Fruit fly (Drosophila melanogaster) whole organism, embryonic: ENCODE results near the gene Ufd4.

Experiments
- Ada2b ChIP-seq: fragments of 200-800 bp; sonication (Bioruptor generic); IDR thresholded peaks from 2 replicates; pipeline ENCODE4 v1.3.6; 2022; ENCODE audit warnings: missing biosample characterization, missing genetic modification characterization
- Antp ChIP-seq: fragments of 200-800 bp; sonication (Bioruptor generic); optimal IDR thresholded peaks from 3 replicates; lab custom pipeline; 2016; ENCODE audit warnings: missing biosample characterization, missing genetic modification characterization
- Awh ChIP-seq: fragments of 200-800 bp; sonication (Bioruptor generic); IDR thresholded peaks from 2 replicates; pipeline ENCODE4, ENCODE4 v1.3.6; 2022; ENCODE audit warnings: missing biosample characterization, missing genetic modification characterization
- B-H1 ChIP-seq: fragments of 200-800 bp; sonication (Bioruptor generic); IDR thresholded peaks from 3 replicates; pipeline ENCODE4 v1.3.6; 2022; ENCODE audit warnings: missing biosample characterization, missing genetic modification characterization
- CG11247 ChIP-seq: fragments of 200-800 bp; sonication (Bioruptor generic); IDR thresholded peaks from 2 replicates; pipeline ENCODE4 v1.3.6; 2022; ENCODE audit warnings: missing biosample characterization, missing genetic modification characterization
- CG12104 ChIP-seq: fragments of 200-800 bp; sonication (Bioruptor generic); optimal IDR thresholded peaks from 3 replicates; lab custom pipeline; 2016; ENCODE audit warnings: missing biosample characterization, missing genetic modification characterization
- CG13775 ChIP-seq: fragments of 200-800 bp; sonication (Bioruptor generic); optimal IDR thresholded peaks from 3 replicates; lab custom pipeline; 2017; ENCODE audit warnings: missing biosample characterization, mild to moderate bottlenecking, missing genetic modification characterization
- CG14965 ChIP-seq: fragments of 200-800 bp; sonication (Bioruptor generic); optimal IDR thresholded peaks from 2 replicates; lab custom pipeline; 2016; ENCODE audit warnings: missing biosample characterization, missing genetic modification characterization, borderline replicate concordance
- CG15479 ChIP-seq: fragments of 200-800 bp; sonication (Bioruptor generic); optimal IDR thresholded peaks from 3 replicates; lab custom pipeline; 2019; ENCODE audit warnings: missing biosample characterization, mild to moderate bottlenecking, missing genetic modification characterization, moderate library complexity
- CG16863 ChIP-seq: fragments of 200-800 bp; sonication (Bioruptor generic); optimal IDR thresholded peaks from 3 replicates; lab custom pipeline; 2016; ENCODE audit warnings: missing biosample characterization, missing genetic modification characterization
- CG17328 ChIP-seq: fragments of 200-800 bp; sonication (Bioruptor generic); IDR thresholded peaks from 2 replicates; pipeline ENCODE4 v1.3.6; 2022; ENCODE audit warnings: missing biosample characterization, missing genetic modification characterization
- CG17612 ChIP-seq: fragments of 200-800 bp; sonication (Bioruptor generic); IDR thresholded peaks from 2 replicates; pipeline ENCODE4 v1.3.6; 2022; ENCODE audit warnings: missing biosample characterization, missing genetic modification characterization
- CG30403 ChIP-seq: fragments of 200-800 bp; sonication (Bioruptor generic); optimal IDR thresholded peaks from 3 replicates; lab custom pipeline; 2016; ENCODE audit warnings: missing biosample characterization, missing genetic modification characterization
- CG31388 ChIP-seq: fragments of 200-800 bp; sonication (Bioruptor generic); optimal IDR thresholded peaks from 2 replicates; lab custom pipeline; 2016; ENCODE audit warnings: missing biosample characterization, missing genetic modification characterization
- CG33557 ChIP-seq: fragments of 200-800 bp; sonication (Bioruptor generic); optimal IDR thresholded peaks from 2 replicates; lab custom pipeline; 2019; ENCODE audit warnings: missing biosample characterization, mild to moderate bottlenecking, missing genetic modification characterization, moderate library complexity
- CG3847 ChIP-seq: fragments of 200-800 bp; sonication (Bioruptor generic); IDR thresholded peaks from 2 replicates; pipeline ENCODE4 v1.3.6; 2022; ENCODE audit warnings: missing biosample characterization, missing genetic modification characterization
- CG4404 ChIP-seq: fragments of 200-800 bp; sonication (Bioruptor generic); IDR thresholded peaks from 2 replicates; pipeline ENCODE4 v1.3.6; 2022; ENCODE audit warnings: missing biosample characterization, missing genetic modification characterization
- CG4617 ChIP-seq: fragments of 200-800 bp; sonication (Bioruptor generic); optimal IDR thresholded peaks from 3 replicates; lab custom pipeline; 2016; ENCODE audit warnings: missing biosample characterization, missing genetic modification characterization, borderline replicate concordance
- CG4854 ChIP-seq: fragments of 200-800 bp; sonication (Bioruptor generic); optimal IDR thresholded peaks from 2 replicates; lab custom pipeline; 2016; ENCODE audit warnings: missing biosample characterization, missing genetic modification characterization, inconsistent platforms
- CG7786 ChIP-seq: fragments of 200-800 bp; sonication (Bioruptor generic); optimal IDR thresholded peaks from 2 replicates; lab custom pipeline; 2016; ENCODE audit warnings: missing biosample characterization, missing genetic modification characterization
- CG8478 ChIP-seq: fragments of >200 bp; optimal IDR thresholded peaks from 2 replicates; lab custom pipeline; 2018
- CG9797 ChIP-seq: fragments of 200-800 bp; sonication (Bioruptor generic); optimal IDR thresholded peaks from 3 replicates; lab custom pipeline; 2018; ENCODE audit warnings: missing biosample characterization, mild to moderate bottlenecking, missing genetic modification characterization
- CG9932 ChIP-seq: fragments of 200-800 bp; sonication (Bioruptor generic); IDR thresholded peaks from 2 replicates; pipeline ENCODE4 v1.3.6; 2022; ENCODE audit warnings: missing biosample characterization, missing genetic modification characterization
- CkIIα-i1 ChIP-seq: fragments of 200-800 bp; sonication (Bioruptor generic); IDR thresholded peaks from 2 replicates; pipeline ENCODE4 v1.3.6; 2022; ENCODE audit warnings: missing biosample characterization, missing genetic modification characterization
- D ChIP-seq, 2 experiments: fragments of 200-800 bp in 1 of 2; fragments of >200 bp in 1 of 2; sonication (Bioruptor generic) in 1 of 2; optimal IDR thresholded peaks; 2 replicates in 1 of 2; 3 replicates in 1 of 2; lab custom pipeline; 2017; ENCODE audit warnings: mild to moderate bottlenecking in 1 of 2, missing biosample characterization in 1 of 2, missing genetic modification characterization in 1 of 2, missing genetic modification reagents in 1 of 2
- Dip2 ChIP-seq: fragments of 200-800 bp; sonication (Bioruptor generic); IDR thresholded peaks from 2 replicates; pipeline ENCODE4 v1.3.6; 2022; ENCODE audit warnings: missing biosample characterization, missing genetic modification characterization
- Fer2 ChIP-seq: fragments of 200-800 bp; sonication (Bioruptor generic); optimal IDR thresholded peaks from 2 replicates; lab custom pipeline; 2018; ENCODE audit warnings: missing biosample characterization, mild to moderate bottlenecking, missing genetic modification characterization, moderate library complexity
- Meics ChIP-seq: fragments of 200-800 bp; sonication (Bioruptor generic); optimal IDR thresholded peaks from 2 replicates; lab custom pipeline; 2017; ENCODE audit warnings: missing biosample characterization, mild to moderate bottlenecking, missing genetic modification characterization
- NfI ChIP-seq: fragments of 200-800 bp; sonication (Bioruptor generic); optimal IDR thresholded peaks from 3 replicates; lab custom pipeline; 2018; ENCODE audit warnings: missing biosample characterization, mild to moderate bottlenecking, missing genetic modification characterization, moderate library complexity
- Opbp ChIP-seq: fragments of 200-800 bp; sonication (Bioruptor generic); IDR thresholded peaks from 3 replicates; pipeline ENCODE4 v1.3.6; 2022; ENCODE audit warnings: missing biosample characterization, missing genetic modification characterization; ENCODE audit not compliant: partially characterized antibody
- br ChIP-seq: fragments of >200 bp; optimal IDR thresholded peaks from 2 replicates; lab custom pipeline; 2017
- chm ChIP-seq: fragments of 200-800 bp; sonication (Bioruptor generic); IDR thresholded peaks from 2 replicates; pipeline ENCODE4 v1.3.6; 2022; ENCODE audit warnings: missing biosample characterization, missing genetic modification characterization
- corto ChIP-seq: fragments of 200-800 bp; sonication (Bioruptor generic); optimal IDR thresholded peaks from 2 replicates; lab custom pipeline; 2016; ENCODE audit warnings: missing biosample characterization, mild to moderate bottlenecking, missing genetic modification characterization, moderate library complexity
- crol ChIP-seq: fragments of 200-800 bp; sonication (Bioruptor generic); IDR thresholded peaks from 2 replicates; pipeline ENCODE4 v1.3.6; 2022; ENCODE audit warnings: missing biosample characterization, missing genetic modification characterization
- dmrt99B ChIP-seq: fragments of 200-800 bp; sonication (Bioruptor generic); optimal IDR thresholded peaks from 2 replicates; lab custom pipeline; 2018; ENCODE audit warnings: missing biosample characterization, mild to moderate bottlenecking, missing genetic modification characterization, moderate library complexity
- dpn ChIP-seq, 2 experiments: fragments of 200-800 bp; sonication (Bioruptor generic); optimal IDR thresholded peaks; 3 replicates each; lab custom pipeline; 2016; ENCODE audit warnings: missing biosample characterization in 2 of 2, missing genetic modification characterization in 2 of 2
- ewg ChIP-seq: fragments of 200-800 bp; sonication (Bioruptor generic); optimal IDR thresholded peaks from 3 replicates; lab custom pipeline; 2017; ENCODE audit warnings: mild to moderate bottlenecking, missing biosample characterization, missing genetic modification reagents, missing genetic modification characterization
- eyg ChIP-seq: fragments of 200-800 bp; sonication (Bioruptor generic); optimal IDR thresholded peaks from 3 replicates; lab custom pipeline; 2016; ENCODE audit warnings: missing biosample characterization, missing genetic modification characterization
- fd96Cb ChIP-seq: fragments of 200-800 bp; sonication (Bioruptor generic); optimal IDR thresholded peaks from 2 replicates; lab custom pipeline; 2018; ENCODE audit warnings: missing biosample characterization, mild to moderate bottlenecking, missing genetic modification characterization, moderate library complexity
- gcm2 ChIP-seq: fragments of 200-800 bp; sonication (Bioruptor generic); optimal IDR thresholded peaks from 2 replicates; lab custom pipeline; 2016; ENCODE audit warnings: missing biosample characterization, missing genetic modification characterization
- ham ChIP-seq: fragments of 200-800 bp; sonication (Bioruptor generic); IDR thresholded peaks from 2 replicates; pipeline ENCODE4 v1.3.6; 2022; ENCODE audit warnings: missing biosample characterization, missing genetic modification characterization
- jigr1 ChIP-seq: fragments of 200-800 bp; sonication (Bioruptor generic); IDR thresholded peaks from 3 replicates; pipeline ENCODE4 v1.3.6; 2022; ENCODE audit warnings: missing biosample characterization, missing genetic modification characterization
- kni ChIP-seq: fragments of 200-800 bp; sonication (Bioruptor generic); optimal IDR thresholded peaks from 3 replicates; lab custom pipeline; 2017; ENCODE audit warnings: mild to moderate bottlenecking, missing biosample characterization, missing genetic modification reagents, missing genetic modification characterization
- maf-S ChIP-seq: fragments of 200-800 bp; sonication (Bioruptor generic); optimal IDR thresholded peaks from 2 replicates; lab custom pipeline; 2016; ENCODE audit warnings: missing biosample characterization, missing genetic modification characterization
- mam ChIP-seq: fragments of 200-800 bp; sonication (Bioruptor generic); optimal IDR thresholded peaks from 3 replicates; lab custom pipeline; 2016; ENCODE audit warnings: missing biosample characterization, missing genetic modification characterization
- mirr ChIP-seq: fragments of 200-800 bp; sonication (Bioruptor generic); optimal IDR thresholded peaks from 3 replicates; lab custom pipeline; 2018; ENCODE audit warnings: missing biosample characterization, mild to moderate bottlenecking, missing genetic modification characterization
- psq ChIP-seq: fragments of 200-800 bp; sonication (Bioruptor generic); optimal IDR thresholded peaks from 2 replicates; lab custom pipeline; 2017; ENCODE audit warnings: missing biosample characterization, missing genetic modification characterization
- sens-2 ChIP-seq: fragments of 200-800 bp; sonication (Bioruptor generic); IDR thresholded peaks from 2 replicates; pipeline ENCODE4 v1.3.6; 2022; ENCODE audit warnings: missing biosample characterization, missing genetic modification characterization
- tll ChIP-seq, 2 experiments: fragments of 200-800 bp in 1 of 2; fragments of >200 bp in 1 of 2; sonication (Bioruptor generic) in 1 of 2; optimal IDR thresholded peaks; 2 replicates each; lab custom pipeline; 2017 to 2019; ENCODE audit warnings: missing biosample characterization in 2 of 2, missing genetic modification characterization in 2 of 2, mild to moderate bottlenecking in 1 of 2, moderate library complexity in 1 of 2
- trh ChIP-seq: fragments of 200-800 bp; sonication (Bioruptor generic); optimal IDR thresholded peaks from 2 replicates; lab custom pipeline; 2016; ENCODE audit warnings: missing biosample characterization, missing genetic modification characterization
- ttk ChIP-seq: fragments of 200-800 bp; sonication (Bioruptor generic); IDR thresholded peaks from 2 replicates; pipeline ENCODE4 v2.1.2; 2022; ENCODE audit warnings: missing biosample characterization, missing genetic modification characterization

Ufd4 gene

dm6 chr2L:10339212-10339721 lies 47.1 kb upstream of the Ufd4 start, which contains the start of gene SamDC (continued):
- no peak for TF ChIP-seq gcm2 (GFP tag; lab: Kevin White, UChicago)
- TF ChIP-seq fd96Cb (tag; lab: Kevin White, UChicago) = peak; percentile 26
- TF ChIP-seq CG12104 (GFP tag; lab: Kevin White, UChicago) = no peak
- peak; percentile 83 for TF ChIP-seq Opbp
- TF ChIP-seq D (optimal IDR thresholded peaks at IDR 0.05; lab: Kevin White, UChicago) = no peak
- TF ChIP-seq D (GFP tag; optimal IDR thresholded peaks at IDR 0.05; lab: Kevin White, UChicago) = no peak
- no peak for TF ChIP-seq CG8478 (lab: Kevin White, UChicago)
- TF ChIP-seq mam = peak; percentile 54
- TF ChIP-seq CG15479 (GFP tag; lab: Kevin White, UChicago) = no peak
- no peak for TF ChIP-seq maf-S
- TF ChIP-seq trh (GFP tag; lab: Kevin White, UChicago) = no peak
- TF ChIP-seq CG30403 (GFP tag; lab: Kevin White, UChicago) = peak; percentile 55
- TF ChIP-seq chm (GFP tag; lab: Robert Waterston, UW) = no peak; the same call in 1 of the 2 replicates
- TF ChIP-seq Fer2 (tag; lab: Kevin White, UChicago) = no peak
- no peak for TF ChIP-seq CG14965 (GFP tag; lab: Kevin White, UChicago)
- TF ChIP-seq CG17612 (GFP tag; lab: Robert Waterston, UW) = no peak
- TF ChIP-seq CG4617 (GFP tag; lab: Kevin White, UChicago) = peak; percentile 42
- peak; percentile 44 for TF ChIP-seq CG9797
- no peak; the same call in 1 of the 2 replicates for TF ChIP-seq ttk
- peak; percentile 26 for TF ChIP-seq dmrt99B
- TF ChIP-seq CG7786 (GFP tag; lab: Kevin White, UChicago) = peak; percentile 16
- TF ChIP-seq tll (GFP tag; optimal IDR thresholded peaks at IDR 0.05; lab: Kevin White, UChicago) = no peak
- peak; percentile 45 for TF ChIP-seq CG13775 (GFP tag; lab: Kevin White, UChicago)
- TF ChIP-seq CG4854 (GFP tag; lab: Kevin White, UChicago) = no peak
- TF ChIP-seq kni (GFP tag; lab: Kevin White, UChicago) = no peak
- peak; percentile 18 for TF ChIP-seq eyg (GFP tag; lab: Kevin White, UChicago)
- TF ChIP-seq Awh (GFP tag; lab: Robert Waterston, UW) = no peak
- TF ChIP-seq sens-2 (GFP tag; lab: Robert Waterston, UW) = no peak
- no peak for TF ChIP-seq CG16863
- no peak for TF ChIP-seq CG33557
- TF ChIP-seq psq = peak; percentile 38
- no peak for TF ChIP-seq CG4404
- TF ChIP-seq jigr1 = no peak; the same call in 2 of the 3 replicates
- no peak; the same call in 2 of the 3 replicates for TF ChIP-seq B-H1 (GFP tag; lab: Robert Waterston, UW)
- peak; percentile 63 for TF ChIP-seq Ada2b
- no peak for TF ChIP-seq CG31388 (GFP tag; lab: Kevin White, UChicago)
- peak; percentile 24; the same call in 1 of the 2 replicates for TF ChIP-seq CG17328 (GFP tag; lab: Robert Waterston, UW)
- peak; percentile 19 for TF ChIP-seq corto (GFP tag; lab: Kevin White, UChicago)
- TF ChIP-seq ham = no peak
- peak; percentile 43 for TF ChIP-seq Antp (GFP tag; lab: Kevin White, UChicago)
- TF ChIP-seq mirr = peak; percentile 47
- TF ChIP-seq ewg = no peak
- TF ChIP-seq CkIIα-i1 (GFP tag; lab: Robert Waterston, UW) = no peak
- TF ChIP-seq crol = no peak
- TF ChIP-seq NfI (GFP tag; lab: Kevin White, UChicago) = peak; percentile 46
- no peak for TF ChIP-seq Dip2
- no peak for TF ChIP-seq CG11247
- peak; percentile 33 to 47 for TF ChIP-seq dpn (GFP tag; optimal IDR thresholded peaks at IDR 0.05; lab: Kevin White, UChicago)
- no peak; the same call in none of the 2 replicates for TF ChIP-seq CG3847 (GFP tag; lab: Robert Waterston, UW)
- TF ChIP-seq Meics (GFP tag; lab: Kevin White, UChicago) = peak; percentile 25
- TF ChIP-seq CG9932 (GFP tag; lab: Robert Waterston, UW) = no peak; the same call in 1 of the 2 replicates
- no peak for TF ChIP-seq br (lab: Kevin White, UChicago)
